Worm (Caenorhabditis elegans) whole organism, L2 larva: ENCODE data around the gene F26G1.3.

ENCODE experiments used
- R02D3.7 ChIP-seq: fragments of 150-350 bp; optimal IDR thresholded peaks from 2 replicates; lab custom pipeline; 2014; ENCODE audit warnings: missing biosample characterization, missing genetic modification characterization
- egl-27 ChIP-seq: sonication (generic microtip); optimal IDR thresholded peaks from 3 replicates; lab custom pipeline; 2017; ENCODE audit warnings: missing biosample characterization, missing genetic modification reagents, missing genetic modification characterization
- elt-1 ChIP-seq: fragments of 150-350 bp; optimal IDR thresholded peaks from 2 replicates; lab custom pipeline; 2014; ENCODE audit warnings: missing biosample characterization, missing genetic modification characterization
- fos-1 ChIP-seq: fragments of 150-350 bp; optimal IDR thresholded peaks from 2 replicates; lab custom pipeline; 2014; ENCODE audit warnings: missing biosample characterization, missing genetic modification characterization
- lin-13 ChIP-seq: fragments of 150-350 bp; optimal IDR thresholded peaks from 2 replicates; lab custom pipeline; 2014; ENCODE audit warnings: missing biosample characterization, missing genetic modification reagents, missing genetic modification characterization
- mbf-1 ChIP-seq: sonication (generic microtip); optimal IDR thresholded peaks from 2 replicates; lab custom pipeline; 2017; ENCODE audit warnings: missing biosample characterization, missing genetic modification characterization
- snpc-4 ChIP-seq: fragments of 150-350 bp; optimal IDR thresholded peaks from 2 replicates; lab custom pipeline; 2014; ENCODE audit warnings: missing biosample characterization, missing genetic modification characterization

DNA sequence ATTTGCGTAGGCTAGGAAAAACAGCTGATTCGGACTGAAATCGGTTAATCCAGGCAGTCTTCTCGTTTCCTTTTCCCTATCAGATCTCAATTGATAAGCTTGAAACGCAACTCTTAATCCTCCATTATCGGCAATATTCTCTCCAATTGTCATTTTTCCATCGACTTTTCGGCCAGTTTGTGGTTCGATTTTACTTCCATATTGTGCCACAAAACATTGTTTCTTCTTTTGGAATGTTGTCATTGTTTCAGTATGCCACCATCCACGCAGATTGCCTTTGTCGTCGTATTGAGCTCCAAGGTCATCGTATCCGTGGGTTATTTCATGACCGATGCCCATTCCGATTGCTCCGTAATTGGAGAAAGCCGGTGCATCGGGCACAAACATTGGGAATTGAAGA lies 17.2 kb downstream of the F26G1.3 start:
- no peak for TF ChIP-seq egl-27 (tag; lab: Kevin White, UChicago)
- TF ChIP-seq snpc-4 (tag; lab: Kevin White, UChicago): no peak
- TF ChIP-seq lin-13: no peak
- no peak for TF ChIP-seq mbf-1 (tag; lab: Kevin White, UChicago)
- TF ChIP-seq elt-1 (tag; lab: Kevin White, UChicago): no peak
- no peak for TF ChIP-seq fos-1 (tag; lab: Kevin White, UChicago)
- no peak for TF ChIP-seq R02D3.7 (tag; lab: Kevin White, UChicago)
